Worm (Caenorhabditis elegans) whole organism, L4/young adult: ENCODE data around the gene parp-2.
A peak's percentile ranks its signal among the peaks of the same experiment; 100 is the strongest.

Experiments used
- W03F9.2 ChIP-seq: fragments of 150-350 bp; optimal IDR thresholded peaks from 2 replicates; lab custom pipeline; 2014; ENCODE audit warnings: missing biosample characterization, missing genetic modification characterization
- dao-5 ChIP-seq: sonication (generic microtip); optimal IDR thresholded peaks from 2 replicates; lab custom pipeline; 2016; ENCODE audit warnings: missing genotype, missing genetic modification characterization, moderate library complexity, missing compliant biosample characterization
- him-1 ChIP-seq: sonication (generic microtip); optimal IDR thresholded peaks from 2 replicates; lab custom pipeline; 2016; ENCODE audit warnings: missing genotype, missing genetic modification reagents, missing genetic modification characterization, missing compliant biosample characterization

Gene parp-2

ce11 chrII:9575670-9576069 is 17.2 kb upstream of the parp-2 start, which contains the start of gene exc-7:
exc-7 (plus strand) TSS chrII:9575970.
- TF ChIP-seq W03F9.2 (tag; lab: Kevin White, UChicago) (no peak), dao-5 (tag; lab: Kevin White, UChicago) (no peak), him-1 (no peak)

DNA sequence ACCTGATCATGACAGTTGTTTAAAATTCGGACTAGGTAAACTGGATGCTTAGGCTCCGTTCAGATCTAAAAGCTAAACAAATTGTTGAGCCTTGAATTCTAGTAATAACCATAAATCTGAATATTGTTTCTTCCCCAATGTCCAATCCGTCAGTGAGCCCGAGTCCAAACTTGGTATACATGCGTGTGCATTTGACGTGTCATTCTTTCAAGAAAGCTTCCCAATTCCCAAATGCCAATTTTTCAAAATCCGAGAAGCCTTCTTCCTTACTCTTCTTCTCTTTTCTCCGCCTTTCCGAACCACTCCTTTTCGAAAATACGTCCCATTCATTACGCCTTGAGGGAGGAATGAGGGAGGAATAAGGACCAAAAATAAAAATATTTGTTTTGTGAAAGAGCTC is 16.1 kb upstream of the parp-2 start:
- TF ChIP-seq him-1: no peak
- TF ChIP-seq W03F9.2 (tag; lab: Kevin White, UChicago): no peak
- TF ChIP-seq dao-5 (tag; lab: Kevin White, UChicago): no peak

DNA sequence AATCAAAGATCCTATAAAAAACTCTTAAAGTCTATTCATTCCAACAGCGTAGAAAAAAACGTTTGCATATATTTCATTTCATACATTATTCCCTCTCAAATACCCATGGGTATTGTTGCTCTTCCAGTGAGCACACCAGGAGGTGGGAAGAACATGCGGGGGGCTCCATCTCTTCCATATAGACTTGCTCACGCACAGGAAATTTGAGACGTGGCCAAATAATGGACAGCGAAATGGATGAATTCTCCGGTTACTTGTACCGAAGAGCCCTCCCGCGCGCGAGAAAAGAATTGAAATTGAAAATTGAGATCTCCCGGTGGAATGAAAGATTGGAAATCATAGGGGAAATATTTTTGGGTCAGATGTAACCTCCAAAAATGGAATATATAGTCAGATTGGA is 15.2 kb upstream of the parp-2 start:
- TF ChIP-seq W03F9.2 (tag; lab: Kevin White, UChicago) (no peak), dao-5 (tag; lab: Kevin White, UChicago) (no peak), him-1 (no peak)

- no peak for TF ChIP-seq dao-5 (tag; lab: Kevin White, UChicago)
- TF ChIP-seq W03F9.2 (tag; lab: Kevin White, UChicago): no peak
- TF ChIP-seq him-1: no peak
Observed at ce11 chrII:9583461-9583860, 9.4 kb upstream of the parp-2 start, which contains the start of gene wee-1.1. wee-1.1 (minus strand) TSS chrII:9583561.

DNA sequence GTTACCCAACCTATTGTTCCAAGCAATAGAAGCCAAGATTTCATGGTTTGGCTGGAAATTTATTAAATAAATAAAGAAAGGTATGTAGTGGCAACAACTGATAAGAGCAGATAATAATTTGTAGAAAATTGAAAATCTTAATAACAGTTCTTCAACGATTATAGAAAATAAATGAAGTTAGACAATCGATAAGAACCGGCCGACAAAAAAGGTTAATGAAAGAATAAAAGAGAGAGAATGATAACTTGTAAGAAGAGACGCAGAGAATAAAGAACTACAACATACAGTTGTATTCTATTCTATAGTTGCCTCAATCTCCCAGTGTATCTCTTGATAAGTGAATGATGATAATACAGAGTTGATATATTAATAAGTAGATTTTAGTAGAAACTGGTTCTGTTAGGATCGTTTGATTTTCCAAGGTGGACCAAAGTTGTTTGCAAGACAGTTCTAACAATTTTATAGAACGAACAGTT is 6.1 kb upstream of the parp-2 start, which contains the start of gene ugt-58:
TSS of gene ugt-58 (minus strand) at position 51 of the 476 bp plus-strand sequence.
- TF ChIP-seq W03F9.2 (tag; lab: Kevin White, UChicago) (no peak), him-1 (no peak), dao-5 (tag; lab: Kevin White, UChicago) (no peak)

- TF ChIP-seq W03F9.2 (tag; lab: Kevin White, UChicago) (no peak), dao-5 (tag; lab: Kevin White, UChicago) (no peak), him-1 (no peak)
Observed at ce11 chrII:9589667-9590066, 3.2 kb upstream of the parp-2 start, which contains the start of gene eral-1. eral-1 (minus strand) TSS chrII:9589767.

DNA sequence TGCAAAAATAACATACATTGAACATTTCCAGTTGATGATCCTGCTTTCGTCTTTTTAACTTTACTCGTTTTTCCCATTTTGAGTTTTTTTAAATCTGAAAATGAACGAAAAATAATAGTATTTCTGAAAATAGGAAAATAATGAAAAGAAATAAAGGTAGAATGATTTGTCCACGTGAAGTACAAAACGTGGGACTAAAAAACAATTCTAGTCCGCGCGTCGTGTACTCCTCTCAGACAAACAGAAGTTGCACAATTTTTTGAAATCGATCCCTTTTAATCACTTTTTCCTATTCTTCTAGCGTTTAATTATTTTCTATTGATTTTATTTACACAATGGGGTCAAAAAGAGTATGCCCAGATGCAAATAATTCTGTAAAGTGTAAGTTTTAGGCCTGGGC is 1.8 kb upstream of the parp-2 start, which contains the start of the genes E02H1.1 and tag-124:
TSS of gene E02H1.1 (minus strand) at position 94 of the 400 bp plus-strand sequence.
TSS of gene tag-124 (plus strand) at position 222 of the 400 bp plus-strand sequence.
- TF ChIP-seq W03F9.2 (tag; lab: Kevin White, UChicago) (peak; percentile 55), dao-5 (tag; lab: Kevin White, UChicago) (no peak)

- TF ChIP-seq him-1 (no peak), W03F9.2 (tag; lab: Kevin White, UChicago) (no peak), dao-5 (tag; lab: Kevin White, UChicago) (no peak)
Observed at ce11 chrII:9594924-9595323, 2.1 kb downstream of the parp-2 start, which contains the start of gene E02H1.5. E02H1.5 (plus strand) TSS chrII:9595224.

ce11 chrII:9596401-9596800 is 3.6 kb downstream of the parp-2 start, which contains the start of gene E02H1.6:
E02H1.6 (plus strand) TSS chrII:9596701.
- no peak for TF ChIP-seq dao-5 (tag; lab: Kevin White, UChicago)
- no peak for TF ChIP-seq him-1
- no peak for TF ChIP-seq W03F9.2 (tag; lab: Kevin White, UChicago)

DNA sequence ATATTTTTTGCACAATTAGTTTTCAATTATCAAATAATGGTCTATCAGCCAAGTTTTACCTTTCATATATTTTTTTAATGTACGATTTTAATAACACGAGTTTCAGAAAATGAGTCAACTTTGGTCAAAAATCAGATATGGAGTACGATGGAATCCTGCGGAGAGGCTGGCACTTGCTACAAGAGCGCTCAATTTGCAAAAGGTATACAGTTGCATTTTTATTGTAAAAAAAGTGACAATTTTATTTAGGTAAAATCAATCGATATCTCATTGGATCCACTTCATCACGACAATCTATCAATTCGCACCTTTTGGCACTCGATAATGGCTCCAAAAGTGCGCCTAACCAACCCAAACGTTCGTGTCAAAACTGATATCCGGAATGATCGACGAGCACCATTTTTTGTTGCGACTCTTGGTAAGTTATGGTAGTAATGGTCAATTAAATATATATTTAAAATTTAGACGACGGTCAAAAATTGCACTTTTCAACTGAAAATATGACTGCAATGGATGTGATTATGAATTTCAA is 4.7 kb downstream of the parp-2 start, which contains the start of gene mrpl-53:
TSS of gene mrpl-53 (plus strand) at position 107 of the 532 bp plus-strand sequence.
- TF ChIP-seq dao-5 (tag; lab: Kevin White, UChicago) (no peak), him-1 (no peak), W03F9.2 (tag; lab: Kevin White, UChicago) (no peak)

- TF ChIP-seq dao-5 (tag; lab: Kevin White, UChicago) (no peak), him-1 (no peak), W03F9.2 (tag; lab: Kevin White, UChicago) (no peak)
Observed at ce11 chrII:9600022-9600722, 7.3 kb downstream of the parp-2 start.

DNA sequence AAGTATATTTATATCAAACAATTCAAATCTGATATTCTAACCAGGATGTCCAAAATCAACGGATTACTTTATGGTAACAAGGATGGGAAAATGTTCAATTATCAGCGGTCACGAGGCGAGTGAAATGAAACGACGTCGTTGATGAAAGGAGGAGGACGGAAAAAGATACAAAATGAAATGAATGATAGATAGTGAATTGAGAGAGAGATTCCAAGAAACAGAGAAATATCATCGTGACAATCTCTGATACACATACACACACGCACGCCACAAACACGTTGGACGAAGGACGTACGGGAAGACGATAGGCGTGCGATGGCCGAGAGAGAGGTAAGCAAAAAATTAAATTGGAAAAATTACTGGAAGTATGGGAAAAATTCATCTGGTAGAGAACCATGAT is 8.2 kb downstream of the parp-2 start:
- TF ChIP-seq dao-5 (tag; lab: Kevin White, UChicago) (no peak), W03F9.2 (tag; lab: Kevin White, UChicago) (peak; percentile 29)

- no peak for TF ChIP-seq him-1
- no peak for TF ChIP-seq W03F9.2 (tag; lab: Kevin White, UChicago)
- no peak for TF ChIP-seq dao-5 (tag; lab: Kevin White, UChicago)
Observed at ce11 chrII:9601679-9602078, 8.8 kb downstream of the parp-2 start.

- TF ChIP-seq W03F9.2 (tag; lab: Kevin White, UChicago) (no peak), dao-5 (tag; lab: Kevin White, UChicago) (no peak), him-1 (no peak)
Observed at ce11 chrII:9602566-9602965, 9.7 kb downstream of the parp-2 start.
